Worm (Caenorhabditis elegans) whole organism, L4/young adult: ENCODE measurements around the gene nspd-7.

ENCODE experiments used
- W03F9.2 ChIP-seq: fragments of 150-350 bp; optimal IDR thresholded peaks from 2 replicates; lab custom pipeline; 2014; ENCODE audit warnings: missing biosample characterization, missing genetic modification characterization
- dao-5 ChIP-seq: sonication (generic microtip); optimal IDR thresholded peaks from 2 replicates; lab custom pipeline; 2016; ENCODE audit warnings: missing genotype, missing genetic modification characterization, moderate library complexity, missing compliant biosample characterization
- him-1 ChIP-seq: sonication (generic microtip); optimal IDR thresholded peaks from 2 replicates; lab custom pipeline; 2016; ENCODE audit warnings: missing genotype, missing genetic modification reagents, missing genetic modification characterization, missing compliant biosample characterization

DNA sequence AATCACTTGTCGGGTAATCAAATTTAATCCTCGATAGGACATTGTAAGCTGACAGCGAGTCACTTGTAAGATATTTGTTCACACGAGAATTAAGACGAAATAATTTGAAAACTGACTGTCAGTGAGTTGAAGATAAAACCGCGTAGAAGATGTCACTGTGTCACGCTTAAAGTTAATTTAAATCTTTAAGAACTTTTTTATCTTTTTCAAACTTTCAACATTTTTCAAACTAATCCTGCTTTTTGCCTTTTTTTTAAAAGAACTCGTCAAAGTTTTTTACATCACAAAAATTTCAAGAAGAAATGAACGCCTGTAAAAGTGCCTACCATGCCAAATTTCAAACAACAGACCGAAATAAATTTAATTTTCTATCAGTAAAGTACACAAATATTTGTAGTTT is 44.6 kb upstream of the nspd-7 start, which contains the start of gene acs-18:
- no peak for TF ChIP-seq W03F9.2 (tag; lab: Kevin White, UChicago)
- TF ChIP-seq him-1 (tag; lab: Kevin White, UChicago): no peak
- TF ChIP-seq dao-5 (tag; lab: Kevin White, UChicago): no peak
